Fruit fly (Drosophila melanogaster) whole organism, adult: ENCODE measurements around the gene CG13675.
A peak's percentile ranks its signal among the peaks of the same experiment; 100 is the strongest.

ENCODE experiments used
- bab1 ChIP-seq: fragments of 200-800 bp; sonication (Bioruptor generic); optimal IDR thresholded peaks from 3 replicates; lab custom pipeline; 2019; ENCODE audit warnings: missing biosample characterization, mild to moderate bottlenecking, missing genetic modification characterization, moderate library complexity
- kay ChIP-seq: fragments of 200-800 bp; sonication (Bioruptor generic); peaks from one replicate; lab custom pipeline; 2016; ENCODE audit warnings: missing biosample characterization, missing genetic modification characterization, borderline replicate concordance
- toe ChIP-seq: fragments of 200-800 bp; sonication (Bioruptor generic); optimal IDR thresholded peaks from 2 replicates; lab custom pipeline; 2016; ENCODE audit warnings: missing biosample characterization, missing genetic modification characterization

dm6 chr3L:8185263-8186227 is 20.2 kb upstream of the CG13675 start:
- TF ChIP-seq bab1 (GFP tag; lab: Kevin White, UChicago): peak; percentile 5
- TF ChIP-seq toe (GFP tag; lab: Kevin White, UChicago): no peak
- TF ChIP-seq kay (GFP tag; lab: Kevin White, UChicago): no peak
